Fruit fly (Drosophila melanogaster): ENCODE data around the gene U2af50.

dm6 chrX:16385942-16386392 is 27.1 kb upstream of the U2af50 start:
- TF ChIP-seq CTCF (optimal IDR thresholded peaks at IDR 0.05) (no peak), CG8478 (optimal IDR thresholded peaks at IDR 0.05) (no peak)

Measured in S2 (cell line).